Worm (Caenorhabditis elegans) whole organism, L1 larva: ENCODE results near the gene F46B3.16.

Experiments used
- aha-1 ChIP-seq: fragments of 150-350 bp; optimal IDR thresholded peaks from 2 replicates; lab custom pipeline; 2014; ENCODE audit warnings: missing biosample characterization, missing genetic modification characterization
- lin-39 ChIP-seq: fragments of 150-350 bp; optimal IDR thresholded peaks from 2 replicates; lab custom pipeline; 2014; ENCODE audit warnings: missing biosample characterization, missing genetic modification reagents, missing genetic modification characterization
- mdl-1 ChIP-seq, 2 experiments: fragments of 150-350 bp; optimal IDR thresholded peaks; 2 replicates each; lab custom pipeline; 2014 to 2017; ENCODE audit warnings: missing biosample characterization in 2 of 2, missing genetic modification characterization in 2 of 2, inconsistent platforms in 1 of 2
- nhr-12 ChIP-seq: sonication (generic microtip); optimal IDR thresholded peaks from 2 replicates; lab custom pipeline; 2017; ENCODE audit warnings: missing biosample characterization, missing genetic modification characterization
- nhr-237 ChIP-seq: fragments of 150-350 bp; optimal IDR thresholded peaks from 2 replicates; lab custom pipeline; 2014; ENCODE audit warnings: missing biosample characterization, missing genetic modification characterization
- nhr-76 ChIP-seq: sonication (generic microtip); optimal IDR thresholded peaks from 2 replicates; lab custom pipeline; 2017; ENCODE audit warnings: missing biosample characterization, missing genetic modification characterization
- nhr-77 ChIP-seq: fragments of 150-350 bp; optimal IDR thresholded peaks from 2 replicates; lab custom pipeline; 2014; ENCODE audit warnings: missing biosample characterization, missing genetic modification characterization
- pqm-1 ChIP-seq: sonication (generic microtip); optimal IDR thresholded peaks from 3 replicates; lab custom pipeline; 2017; ENCODE audit warnings: missing biosample characterization, missing genetic modification characterization
- swsn-7 ChIP-seq: sonication (generic microtip); optimal IDR thresholded peaks from 2 replicates; lab custom pipeline; 2016; ENCODE audit warnings: missing genetic modification characterization, missing compliant biosample characterization
- ztf-11 ChIP-seq, 2 experiments: sonication (generic microtip); optimal IDR thresholded peaks; 2 replicates each; lab custom pipeline; 2016 to 2017; ENCODE audit warnings: missing genetic modification characterization in 2 of 2, missing biosample characterization in 1 of 2, missing compliant biosample characterization in 1 of 2
- ztf-4 ChIP-seq: fragments of 150-350 bp; optimal IDR thresholded peaks from 2 replicates; lab custom pipeline; 2014; ENCODE audit warnings: missing biosample characterization, missing genetic modification characterization

DNA sequence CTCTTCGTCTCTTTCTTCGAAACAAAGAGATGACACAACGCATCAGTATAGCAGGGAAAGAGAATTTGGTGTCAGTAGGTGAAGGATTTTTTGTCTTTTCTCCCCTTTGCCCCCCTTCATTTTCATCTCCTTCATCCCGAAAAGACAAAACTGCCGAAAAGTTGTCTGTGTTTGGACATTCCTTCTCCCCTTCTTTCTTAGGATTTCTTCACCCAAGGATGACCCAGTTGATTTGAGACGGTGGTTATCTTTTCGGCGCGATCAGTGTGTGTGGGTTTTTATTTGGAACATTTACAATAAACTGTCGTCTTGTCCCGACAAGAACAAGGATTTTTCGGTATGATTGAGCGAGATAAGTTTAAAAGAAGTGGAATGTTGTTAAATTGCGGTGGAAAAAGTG, 28.0 kb downstream of the F46B3.16 start:
- TF ChIP-seq lin-39 (no peak), mdl-1 (tag; optimal IDR thresholded peaks at IDR 0.05; lab: Kevin White, UChicago) (no peak), ztf-11 (tag; optimal IDR thresholded peaks at IDR 0.05; lab: Kevin White, UChicago) (no peak), pqm-1 (no peak), nhr-12 (tag; lab: Kevin White, UChicago) (no peak), nhr-237 (tag; lab: Kevin White, UChicago) (no peak), aha-1 (no peak), nhr-76 (tag; lab: Kevin White, UChicago) (no peak), swsn-7 (tag; lab: Kevin White, UChicago) (no peak), ztf-4 (tag; lab: Kevin White, UChicago) (no peak), nhr-77 (tag; lab: Kevin White, UChicago) (no peak)
